Worm (Caenorhabditis elegans) whole organism, late embryonic: ENCODE data around the gene C34B4.2.
"Not testable (repeated sequence)": the region's sequence is repeated elsewhere in the genome, so short reads cannot be mapped to it uniquely, and the experiment has no call there.

Source experiments
- C08G9.2 ChIP-seq: sonication (generic microtip); optimal IDR thresholded peaks from 2 replicates; lab custom pipeline; 2016; ENCODE audit warnings: mild to moderate bottlenecking, missing genetic modification characterization, moderate library complexity, missing compliant biosample characterization
- C38D4.7 ChIP-seq: fragments of 200-800 bp; sonication (Bioruptor generic); optimal IDR thresholded peaks from 2 replicates; lab custom pipeline; 2018; ENCODE audit warnings: mild to moderate bottlenecking, missing genetic modification characterization, moderate library complexity, missing compliant biosample characterization
- K09A11.1 ChIP-seq: sonication (generic microtip); optimal IDR thresholded peaks from 2 replicates; lab custom pipeline; 2017; ENCODE audit warnings: antibody characterized with exemption, mild to moderate bottlenecking, missing genetic modification characterization, missing compliant biosample characterization; ENCODE audit not compliant: insufficient read depth
- T23F11.4 ChIP-seq: fragments of 200-800 bp; sonication (Bioruptor generic); optimal IDR thresholded peaks from 2 replicates; lab custom pipeline; 2018; ENCODE audit warnings: mild to moderate bottlenecking, missing genetic modification characterization, missing compliant biosample characterization
- Y22D7AL.16 ChIP-seq: sonication (generic microtip); optimal IDR thresholded peaks from 2 replicates; lab custom pipeline; 2016; ENCODE audit warnings: missing genetic modification characterization, missing compliant biosample characterization
- ahr-1 ChIP-seq: sonication (generic microtip); optimal IDR thresholded peaks from 2 replicates; lab custom pipeline; 2016; ENCODE audit warnings: missing genetic modification characterization, missing compliant biosample characterization
- ama-1 ChIP-seq: fragments of 150-350 bp; optimal IDR thresholded peaks from 2 replicates; lab custom pipeline; 2014
- ceh-14 ChIP-seq: sonication (generic microtip); optimal IDR thresholded peaks from 2 replicates; lab custom pipeline; 2016; ENCODE audit warnings: missing genotype, missing genetic modification characterization, missing compliant biosample characterization
- ceh-18 ChIP-seq: sonication (generic microtip); optimal IDR thresholded peaks from 2 replicates; lab custom pipeline; 2016; ENCODE audit warnings: missing genetic modification characterization, missing compliant biosample characterization
- ceh-2 ChIP-seq: sonication (generic microtip); optimal IDR thresholded peaks from 2 replicates; lab custom pipeline; 2016; ENCODE audit warnings: missing genotype, missing genetic modification characterization, missing compliant biosample characterization
- ceh-22 ChIP-seq: sonication (generic microtip); optimal IDR thresholded peaks from 2 replicates; lab custom pipeline; 2017; ENCODE audit warnings: missing biosample characterization, missing genetic modification characterization
- ceh-24 ChIP-seq: sonication (generic microtip); optimal IDR thresholded peaks from 2 replicates; lab custom pipeline; 2016; ENCODE audit warnings: mild to moderate bottlenecking, missing genetic modification characterization, missing compliant biosample characterization
- ceh-31 ChIP-seq: sonication (generic microtip); optimal IDR thresholded peaks from 2 replicates; lab custom pipeline; 2016; ENCODE audit warnings: missing genetic modification characterization, missing compliant biosample characterization
- ceh-45 ChIP-seq: fragments of 200-800 bp; sonication (Bioruptor generic); IDR thresholded peaks from 2 replicates; pipeline ENCODE4 v1.3.6; 2022; ENCODE audit warnings: missing genetic modification reagents, missing genetic modification characterization, missing compliant biosample characterization
- ceh-48 ChIP-seq: sonication (generic microtip); optimal IDR thresholded peaks from 2 replicates; lab custom pipeline; 2016; ENCODE audit warnings: missing genetic modification characterization, inconsistent platforms, missing compliant biosample characterization
- ceh-6 ChIP-seq: fragments of 200-800 bp; sonication (Bioruptor generic); optimal IDR thresholded peaks from 2 replicates; lab custom pipeline; 2018; ENCODE audit warnings: mild to moderate bottlenecking, missing genetic modification characterization, missing compliant biosample characterization
- ceh-9 ChIP-seq: sonication (generic microtip); optimal IDR thresholded peaks from 2 replicates; lab custom pipeline; 2016; ENCODE audit warnings: mild to moderate bottlenecking, missing genetic modification characterization, inconsistent platforms, missing compliant biosample characterization
- che-1 ChIP-seq: sonication (generic microtip); optimal IDR thresholded peaks from 2 replicates; lab custom pipeline; 2016; ENCODE audit warnings: mild to moderate bottlenecking, missing genetic modification characterization, missing compliant biosample characterization
- dmd-4 ChIP-seq: sonication (generic microtip); optimal IDR thresholded peaks from 2 replicates; lab custom pipeline; 2016; ENCODE audit warnings: borderline replicate concordance, missing genetic modification characterization, missing compliant biosample characterization
- elt-4 ChIP-seq: sonication (generic microtip); optimal IDR thresholded peaks from 2 replicates; lab custom pipeline; 2016; ENCODE audit warnings: missing genetic modification characterization, missing compliant biosample characterization
- ets-4 ChIP-seq: sonication (generic microtip); optimal IDR thresholded peaks from 2 replicates; lab custom pipeline; 2016; ENCODE audit warnings: missing genetic modification characterization, missing compliant biosample characterization
- fax-1 ChIP-seq: sonication (generic microtip); optimal IDR thresholded peaks from 2 replicates; lab custom pipeline; 2016; ENCODE audit warnings: missing genotype, missing genetic modification characterization, missing compliant biosample characterization
- fkh-6 ChIP-seq: sonication (generic microtip); optimal IDR thresholded peaks from 2 replicates; lab custom pipeline; 2016; ENCODE audit warnings: missing genetic modification characterization, missing compliant biosample characterization
- gmeb-2 ChIP-seq: sonication (generic microtip); optimal IDR thresholded peaks from 2 replicates; lab custom pipeline; 2016; ENCODE audit warnings: missing genetic modification characterization, inconsistent platforms, missing compliant biosample characterization
- hlh-15 ChIP-seq: sonication (generic microtip); optimal IDR thresholded peaks from 2 replicates; lab custom pipeline; 2016; ENCODE audit warnings: missing genetic modification characterization, missing compliant biosample characterization
- hlh-6 ChIP-seq: sonication (generic microtip); optimal IDR thresholded peaks from 2 replicates; lab custom pipeline; 2016; ENCODE audit warnings: missing genotype, missing genetic modification characterization, missing compliant biosample characterization
- lin-11 ChIP-seq: fragments of 200-800 bp; sonication (Bioruptor generic); optimal IDR thresholded peaks from 2 replicates; lab custom pipeline; 2018; ENCODE audit warnings: mild to moderate bottlenecking, missing genetic modification characterization, missing compliant biosample characterization
- madf-2 ChIP-seq: sonication (generic microtip); optimal IDR thresholded peaks from 2 replicates; lab custom pipeline; 2017; ENCODE audit warnings: missing genetic modification characterization, missing compliant biosample characterization
- nhr-11 ChIP-seq: fragments of 150-350 bp; optimal IDR thresholded peaks from 2 replicates; lab custom pipeline; 2014; ENCODE audit warnings: missing biosample characterization, missing genetic modification characterization
- nhr-232 ChIP-seq: sonication (generic microtip); optimal IDR thresholded peaks from 2 replicates; lab custom pipeline; 2016; ENCODE audit warnings: missing genetic modification characterization, missing compliant biosample characterization
- npax-4 ChIP-seq: sonication (generic microtip); optimal IDR thresholded peaks from 2 replicates; lab custom pipeline; 2016; ENCODE audit warnings: missing genetic modification characterization, missing compliant biosample characterization
- pax-1 ChIP-seq: fragments of 150-350 bp; optimal IDR thresholded peaks from 2 replicates; lab custom pipeline; 2014; ENCODE audit warnings: missing biosample characterization, missing genetic modification characterization
- pha-4 ChIP-seq: fragments of 150-350 bp; optimal IDR thresholded peaks from 2 replicates; lab custom pipeline; 2018; ENCODE audit warnings: missing biosample characterization, missing genetic modification reagents, missing genetic modification characterization
- pqm-1 ChIP-seq: sonication (generic microtip); optimal IDR thresholded peaks from 2 replicates; lab custom pipeline; 2016; ENCODE audit warnings: missing genetic modification characterization, missing compliant biosample characterization
- rnt-1 ChIP-seq: sonication (generic microtip); optimal IDR thresholded peaks from 2 replicates; lab custom pipeline; 2016; ENCODE audit warnings: missing genetic modification characterization, missing compliant biosample characterization
- sox-2 ChIP-seq: fragments of 200-800 bp; sonication (Bioruptor generic); IDR thresholded peaks from 2 replicates; pipeline ENCODE4 v1.3.6; 2022; ENCODE audit warnings: missing genetic modification reagents, missing genetic modification characterization, missing compliant biosample characterization
- sox-4 ChIP-seq: sonication (generic microtip); optimal IDR thresholded peaks from 2 replicates; lab custom pipeline; 2017; ENCODE audit warnings: mild to moderate bottlenecking, missing genetic modification characterization, inconsistent platforms, missing compliant biosample characterization
- syd-9 ChIP-seq: sonication (generic microtip); optimal IDR thresholded peaks from 2 replicates; lab custom pipeline; 2016; ENCODE audit warnings: mild to moderate bottlenecking, missing genetic modification characterization, moderate library complexity, missing compliant biosample characterization
- tbx-7 ChIP-seq: sonication (generic microtip); optimal IDR thresholded peaks from 2 replicates; lab custom pipeline; 2016; ENCODE audit warnings: missing genotype, missing genetic modification characterization, missing compliant biosample characterization
- ztf-16 ChIP-seq: sonication (generic microtip); optimal IDR thresholded peaks from 2 replicates; lab custom pipeline; 2017; ENCODE audit warnings: missing genetic modification characterization, missing compliant biosample characterization

Gene C34B4.2

DNA sequence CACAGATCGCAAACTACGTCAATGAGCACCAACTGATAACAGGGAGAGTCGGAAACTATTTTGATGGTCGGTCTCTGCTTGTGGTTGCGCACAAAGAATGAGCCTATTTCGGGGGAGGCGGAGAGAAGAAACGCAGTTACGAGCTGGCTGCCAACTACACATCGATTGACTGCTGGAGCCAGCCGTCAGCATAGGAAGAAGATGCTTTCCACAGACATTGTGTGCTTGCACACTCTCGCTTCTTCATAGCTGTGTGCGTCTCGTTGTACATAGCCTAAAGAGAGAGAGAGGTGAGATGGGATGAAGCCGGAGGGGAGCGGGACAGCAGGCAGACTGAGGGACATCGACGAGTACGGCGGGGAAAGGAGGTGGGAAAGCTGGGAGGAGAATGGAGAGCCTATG is 47.6 kb downstream of the C34B4.2 start (continued):
- no peak for TF ChIP-seq nhr-11
- no peak for TF ChIP-seq ceh-45 (GFP tag; lab: Robert Waterston, UW)
- peak; percentile 20 for TF ChIP-seq dmd-4 (tag; lab: Kevin White, UChicago)
- no peak for TF ChIP-seq elt-4 (tag; lab: Kevin White, UChicago)
- TF ChIP-seq pqm-1 (tag; lab: Kevin White, UChicago): no peak
- no peak for TF ChIP-seq T23F11.4 (GFP tag; lab: Kevin White, UChicago)
- TF ChIP-seq ets-4: no peak
- peak; percentile 46 for TF ChIP-seq ceh-14 (tag; lab: Kevin White, UChicago)
- TF ChIP-seq, all 69 proteins: peak for 26

DNA sequence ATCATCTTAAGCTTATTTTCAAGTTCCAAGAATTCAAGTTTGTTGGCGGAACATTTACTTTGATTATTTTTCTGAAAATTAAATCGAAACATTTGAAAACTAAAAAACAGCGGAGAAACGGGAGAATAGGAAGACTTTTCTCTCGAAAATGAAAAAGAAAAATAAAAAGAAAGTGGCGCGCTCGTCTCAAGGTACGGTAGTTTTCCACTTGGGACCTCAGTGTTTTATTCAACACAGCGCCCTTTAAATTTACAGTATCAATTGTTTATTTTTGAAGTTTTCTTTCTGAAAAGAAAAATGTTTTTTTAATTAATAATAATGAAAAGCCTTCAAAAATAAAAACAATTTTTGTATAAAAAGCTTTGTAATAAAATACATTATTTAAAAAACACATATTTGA is 48.6 kb downstream of the C34B4.2 start:
- TF ChIP-seq syd-9 (tag; lab: Kevin White, UChicago): no peak
- no peak for TF ChIP-seq dmd-4 (tag; lab: Kevin White, UChicago)
- no peak for TF ChIP-seq ama-1 (lab: Kevin White, UChicago)
- TF ChIP-seq ceh-31 (tag; lab: Kevin White, UChicago): no peak
- TF ChIP-seq ceh-2 (tag; lab: Kevin White, UChicago): no peak
- TF ChIP-seq fkh-6 (tag; lab: Kevin White, UChicago): no peak
- TF ChIP-seq fax-1 (tag; lab: Kevin White, UChicago): no peak
- no peak for TF ChIP-seq Y22D7AL.16 (tag; lab: Kevin White, UChicago)
- no peak for TF ChIP-seq T23F11.4 (GFP tag; lab: Kevin White, UChicago)
- no peak for TF ChIP-seq ceh-22
- TF ChIP-seq ahr-1 (tag; lab: Kevin White, UChicago): no peak
- TF ChIP-seq ztf-16: no peak
- TF ChIP-seq pha-4 (tag; lab: Kevin White, UChicago): no peak
- no peak for TF ChIP-seq ceh-48

DNA sequence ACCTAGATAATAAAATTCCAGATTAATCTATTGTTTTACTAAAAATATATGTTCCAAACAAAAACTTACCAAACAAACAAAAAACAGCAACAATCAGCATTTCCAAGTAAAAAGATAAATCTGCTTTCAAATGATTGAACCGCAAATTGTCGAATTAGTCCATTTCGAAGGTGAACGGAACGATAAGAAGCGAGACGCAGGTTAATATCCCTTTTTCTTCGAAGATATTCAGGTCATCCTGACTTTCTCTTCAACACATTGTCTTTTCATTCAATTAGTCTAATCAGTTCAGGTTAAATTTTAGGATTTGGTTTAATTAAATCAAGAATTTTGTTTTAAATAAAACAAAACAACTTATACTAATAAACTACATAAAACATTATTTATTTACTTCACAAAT is 50.5 kb downstream of the C34B4.2 start, which contains the start of gene B0365.9:
Gene B0365.9, minus strand, starts transcription at position 186 of the 400 bp plus-strand sequence.
- TF ChIP-seq ceh-14 (tag; lab: Kevin White, UChicago): no peak
- TF ChIP-seq ceh-6 (GFP tag; lab: Kevin White, UChicago): no peak
- TF ChIP-seq ceh-9 (tag; lab: Kevin White, UChicago): no peak
- no peak for TF ChIP-seq madf-2 (tag; lab: Kevin White, UChicago)
- TF ChIP-seq hlh-15 (tag; lab: Kevin White, UChicago): no peak
- no peak for TF ChIP-seq rnt-1 (tag; lab: Kevin White, UChicago)
- TF ChIP-seq K09A11.1 (tag; lab: Kevin White, UChicago): no peak
- TF ChIP-seq sox-2 (GFP tag; lab: Robert Waterston, UW): no peak
- no peak for TF ChIP-seq pax-1 (tag; lab: Kevin White, UChicago)
- TF ChIP-seq dmd-4 (tag; lab: Kevin White, UChicago): no peak
- TF ChIP-seq tbx-7 (tag; lab: Kevin White, UChicago): no peak
- TF ChIP-seq lin-11 (tag; lab: Kevin White, UChicago): no peak
- no peak for TF ChIP-seq nhr-232 (tag; lab: Kevin White, UChicago)
- TF ChIP-seq ceh-2 (tag; lab: Kevin White, UChicago): no peak
- TF ChIP-seq Y22D7AL.16 (tag; lab: Kevin White, UChicago): no peak
- no peak for TF ChIP-seq C38D4.7 (GFP tag; lab: Kevin White, UChicago)
- TF ChIP-seq sox-4: no peak

DNA sequence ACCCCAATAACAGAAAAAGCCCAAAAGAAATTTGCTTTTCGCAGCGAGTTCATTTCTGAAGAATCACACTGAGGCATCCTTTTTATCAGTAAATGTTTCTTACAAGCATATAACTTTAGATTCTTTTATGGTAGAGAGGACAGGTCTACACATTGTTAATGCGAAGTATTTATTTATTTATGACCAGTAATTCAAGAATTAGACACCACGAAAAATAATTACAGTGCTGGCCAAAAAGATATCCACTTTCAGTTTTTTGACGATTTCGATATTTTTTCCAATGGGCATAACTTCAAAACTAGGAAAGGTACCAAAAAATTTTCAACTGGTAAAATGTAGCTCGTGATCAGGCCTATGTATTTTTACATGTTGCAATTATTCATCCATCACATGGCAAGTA is 51.9 kb downstream of the C34B4.2 start, which contains the start of gene clec-225:
Gene clec-225, minus strand, starts transcription at position 101 of the 400 bp plus-strand sequence.
- TF ChIP-seq tbx-7 (tag; lab: Kevin White, UChicago); npax-4 (tag; lab: Kevin White, UChicago); ceh-45 (GFP tag; lab: Robert Waterston, UW): not testable (repeated sequence)

DNA sequence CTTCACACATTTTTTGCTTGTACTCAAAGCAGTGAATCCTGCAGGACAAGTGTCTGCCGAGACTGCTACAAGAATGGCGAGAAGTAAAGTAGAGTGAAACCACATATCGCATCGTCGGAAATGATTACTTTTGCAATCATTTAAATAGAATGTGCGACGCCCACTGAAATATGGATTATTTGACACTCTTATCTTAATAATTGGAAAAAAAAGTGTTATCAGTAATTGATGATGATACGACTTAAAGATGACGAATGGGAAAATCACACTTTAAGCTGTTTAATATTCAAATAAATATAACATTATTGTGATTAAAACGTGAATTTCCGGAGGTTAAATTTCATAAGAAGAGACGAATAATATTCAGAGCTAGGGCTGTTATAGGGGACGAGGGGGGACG is 55.1 kb downstream of the C34B4.2 start, which contains the start of gene clec-41:
Gene clec-41, minus strand, starts transcription at position 147 of the 400 bp plus-strand sequence.
- TF ChIP-seq ceh-18 (tag; lab: Kevin White, UChicago): no peak
- no peak for TF ChIP-seq C08G9.2 (tag; lab: Kevin White, UChicago)
- no peak for TF ChIP-seq ceh-48
- no peak for TF ChIP-seq ceh-9 (tag; lab: Kevin White, UChicago)
- no peak for TF ChIP-seq ceh-24 (tag; lab: Kevin White, UChicago)
- no peak for TF ChIP-seq gmeb-2 (tag; lab: Kevin White, UChicago)
- TF ChIP-seq hlh-6 (tag; lab: Kevin White, UChicago): no peak
- TF ChIP-seq pax-1 (tag; lab: Kevin White, UChicago): no peak
- no peak for TF ChIP-seq che-1 (tag; lab: Kevin White, UChicago)
